Worm (Caenorhabditis elegans): ENCODE measurements around the gene T16G12.9.

DNA sequence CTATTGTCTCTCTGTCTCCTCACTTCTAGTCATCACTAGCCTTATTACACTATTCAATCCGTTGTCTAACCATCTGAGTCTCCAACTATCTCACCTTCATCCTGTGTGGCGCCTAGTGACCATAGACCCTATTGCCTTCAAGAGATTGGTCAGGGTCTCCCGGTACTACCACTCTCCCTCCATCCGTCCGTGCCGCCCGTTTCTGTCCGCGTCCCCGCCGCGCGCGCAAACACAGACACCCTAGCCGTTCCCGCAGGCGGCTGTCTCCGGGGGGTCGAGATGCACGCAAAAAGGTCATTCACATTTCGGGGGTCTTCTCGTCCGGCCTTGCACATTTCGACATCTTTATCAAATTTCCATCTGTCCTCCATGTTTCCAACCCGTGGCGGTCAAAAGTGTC, 16.5 kb upstream of the T16G12.9 start:
- no peak for TF ChIP-seq pes-1 (GFP tag; IDR thresholded peaks at IDR 0.05)
- TF ChIP-seq ceh-13 (GFP tag; optimal IDR thresholded peaks at IDR 0.05): no peak
- peak; percentile 23 for TF ChIP-seq F13C5.2 (tag; optimal IDR thresholded peaks at IDR 0.05)

All from whole organism, early embryonic.